Worm (Caenorhabditis elegans) whole organism, L1 larva: ENCODE data around the gene F13B12.4.
A peak's percentile ranks its signal among the peaks of the same experiment; 100 is the strongest.

ENCODE experiments used
- egl-27 ChIP-seq, 2 experiments: fragments of 150-350 bp in 1 of 2; sonication (generic microtip); optimal IDR thresholded peaks; 3 replicates each; lab custom pipeline; 2017 to 2018; ENCODE audit warnings: missing biosample characterization in 2 of 2, missing genetic modification characterization in 2 of 2, missing genetic modification reagents in 2 of 2
- fkh-10 ChIP-seq: sonication (generic microtip); optimal IDR thresholded peaks from 2 replicates; lab custom pipeline; 2017; ENCODE audit warnings: missing biosample characterization, missing genetic modification reagents, missing genetic modification characterization
- nhr-11 ChIP-seq: fragments of 150-350 bp; optimal IDR thresholded peaks from 2 replicates; lab custom pipeline; 2014; ENCODE audit warnings: missing biosample characterization, missing genetic modification characterization
- pax-3 ChIP-seq: fragments of 200-800 bp; sonication (Bioruptor generic); optimal IDR thresholded peaks from 2 replicates; lab custom pipeline; 2018; ENCODE audit warnings: mild to moderate bottlenecking, missing genetic modification characterization, moderate library complexity, missing compliant biosample characterization
- ztf-11 ChIP-seq, 2 experiments: sonication (generic microtip); optimal IDR thresholded peaks; 2 replicates each; lab custom pipeline; 2016 to 2017; ENCODE audit warnings: missing genetic modification characterization in 2 of 2, missing biosample characterization in 1 of 2, missing compliant biosample characterization in 1 of 2

DNA sequence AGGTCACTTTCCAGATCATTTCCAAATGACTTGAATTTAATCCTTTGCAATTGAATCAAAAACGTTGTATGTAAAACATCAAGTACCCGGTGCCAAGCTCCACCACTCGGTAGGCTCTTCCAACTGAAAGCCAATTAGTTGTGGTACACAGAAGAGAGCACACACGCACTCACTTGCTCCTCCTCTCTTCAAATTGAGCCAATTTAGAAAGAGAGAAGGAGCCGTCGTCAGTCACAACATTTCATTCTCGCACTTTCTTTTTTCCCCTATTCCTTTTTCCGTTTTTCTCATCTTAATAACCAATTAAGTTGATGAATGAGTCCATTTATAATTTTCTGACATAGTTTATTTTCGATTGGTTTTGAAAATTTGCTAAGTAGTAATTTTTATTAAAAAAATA lies 51.5 kb downstream of the F13B12.4 start:
- TF ChIP-seq pax-3 (no peak), ztf-11 (tag; optimal IDR thresholded peaks at IDR 0.05; lab: Kevin White, UChicago) (no peak), fkh-10 (GFP tag; lab: Kevin White, UChicago) (peak; percentile 12), egl-27 (tag; optimal IDR thresholded peaks at IDR 0.05; lab: Kevin White, UChicago) (no peak), nhr-11 (tag; lab: Kevin White, UChicago) (no peak)
